Worm (Caenorhabditis elegans): ENCODE data around the gene F02D10.2.
A peak's percentile ranks its signal among the peaks of the same experiment; 100 is the strongest.

- no peak for TF ChIP-seq zag-1 (tag; optimal IDR thresholded peaks at IDR 0.05)
- TF ChIP-seq ztf-11 (tag; optimal IDR thresholded peaks at IDR 0.05) = no peak
- TF ChIP-seq nhr-11 (tag; optimal IDR thresholded peaks at IDR 0.05) = no peak
- peak in 1 of 2 experiments; percentile 1 for TF ChIP-seq lsy-2 (tag; optimal IDR thresholded peaks at IDR 0.05)
- TF ChIP-seq ama-1 (optimal IDR thresholded peaks at IDR 0.05) = no peak
- TF ChIP-seq unc-39 (tag; optimal IDR thresholded peaks at IDR 0.05) = no peak
- peak; percentile 9 for TF ChIP-seq gmeb-1 (tag; optimal IDR thresholded peaks at IDR 0.05)
- no peak for TF ChIP-seq R02D3.7 (tag; optimal IDR thresholded peaks at IDR 0.05)
- TF ChIP-seq nhr-6 (tag; optimal IDR thresholded peaks at IDR 0.05) = no peak
- TF ChIP-seq snpc-4 (tag; optimal IDR thresholded peaks at IDR 0.05) = no peak
- peak; percentile 24 for TF ChIP-seq crh-2 (tag; optimal IDR thresholded peaks at IDR 0.05)
- no peak for TF ChIP-seq nhr-237 (tag; optimal IDR thresholded peaks at IDR 0.05)
- TF ChIP-seq mdl-1 (tag; optimal IDR thresholded peaks at IDR 0.05) = no peak
- TF ChIP-seq ztf-1 (GFP tag; conservative IDR thresholded peaks at IDR 0.05) = no peak
Measured at ce11 chrX:13414974-13415373, 48.7 kb downstream of the F02D10.2 start.

Measured in whole organism, L2 larva.